Fruit fly (Drosophila melanogaster) whole organism, prepupa: ENCODE results near the gene TwdlX.

Experiments used
- Blimp-1 ChIP-seq: fragments of 200-800 bp; sonication (Bioruptor generic); optimal IDR thresholded peaks from 3 replicates; lab custom pipeline; 2017; ENCODE audit warnings: missing biosample characterization, missing genetic modification characterization, mild to moderate bottlenecking, moderate library complexity, missing genetic modification reagents
- CG10669 ChIP-seq: fragments of 200-800 bp; sonication (Bioruptor generic); optimal IDR thresholded peaks from 3 replicates; lab custom pipeline; 2018; ENCODE audit warnings: missing biosample characterization, mild to moderate bottlenecking, missing genetic modification characterization, moderate library complexity
- CG11762 ChIP-seq: fragments of 200-800 bp; sonication (Bioruptor generic); optimal IDR thresholded peaks from 3 replicates; lab custom pipeline; 2016; ENCODE audit warnings: missing biosample characterization, missing genetic modification characterization; ENCODE audit not compliant: insufficient read depth
- CG11902 ChIP-seq: fragments of 200-800 bp; sonication (Bioruptor generic); optimal IDR thresholded peaks from 3 replicates; lab custom pipeline; 2016; ENCODE audit warnings: missing biosample characterization, missing genetic modification characterization
- CG15336 ChIP-seq: fragments of 200-800 bp; sonication (Bioruptor generic); IDR thresholded peaks from 2 replicates; pipeline ENCODE4 v1.3.6; 2022; ENCODE audit warnings: missing biosample characterization, missing genetic modification characterization
- CG1621 ChIP-seq: fragments of 200-800 bp; sonication (Bioruptor generic); optimal IDR thresholded peaks from 3 replicates; lab custom pipeline; 2018; ENCODE audit warnings: missing biosample characterization, mild to moderate bottlenecking, missing genetic modification characterization
- CG3032 ChIP-seq: fragments of 200-800 bp; optimal IDR thresholded peaks from 2 replicates; lab custom pipeline; 2019; ENCODE audit warnings: missing biosample characterization, mild to moderate bottlenecking, missing genetic modification characterization, moderate library complexity
- CG31627 ChIP-seq: fragments of 200-800 bp; sonication (Bioruptor generic); optimal IDR thresholded peaks from 3 replicates; lab custom pipeline; 2016; ENCODE audit warnings: missing biosample characterization, missing genetic modification characterization
- CG32006 ChIP-seq: fragments of 200-800 bp; sonication (Bioruptor generic); optimal IDR thresholded peaks from 3 replicates; lab custom pipeline; 2017; ENCODE audit warnings: missing biosample characterization, mild to moderate bottlenecking, missing genetic modification characterization
- CG4318 ChIP-seq: fragments of 200-800 bp; sonication (Bioruptor generic); optimal IDR thresholded peaks from 3 replicates; lab custom pipeline; 2017; ENCODE audit warnings: missing biosample characterization, mild to moderate bottlenecking, missing genetic modification characterization
- CG6276 ChIP-seq: fragments of 200-800 bp; sonication (Bioruptor generic); optimal IDR thresholded peaks from 2 replicates; lab custom pipeline; 2017; ENCODE audit warnings: missing biosample characterization, mild to moderate bottlenecking, missing genetic modification characterization
- CG6792 ChIP-seq: fragments of 200-800 bp; sonication (Bioruptor generic); optimal IDR thresholded peaks from 3 replicates; lab custom pipeline; 2016; ENCODE audit warnings: missing biosample characterization, missing genetic modification characterization
- CG6808 ChIP-seq: fragments of 200-800 bp; sonication (Bioruptor generic); optimal IDR thresholded peaks from 3 replicates; lab custom pipeline; 2017; ENCODE audit warnings: missing biosample characterization, missing genetic modification characterization, mild to moderate bottlenecking, moderate library complexity, missing genetic modification reagents
- CG8119 ChIP-seq: fragments of 200-800 bp; sonication (Bioruptor generic); IDR thresholded peaks from 3 replicates; pipeline ENCODE4 v1.3.6; 2022; ENCODE audit warnings: missing biosample characterization, missing genetic modification characterization
- CG8319 ChIP-seq: fragments of 200-800 bp; sonication (Bioruptor generic); optimal IDR thresholded peaks from 3 replicates; lab custom pipeline; 2016; ENCODE audit warnings: missing biosample characterization, missing genetic modification characterization
- CG8632 ChIP-seq: fragments of 200-800 bp; sonication (Bioruptor generic); optimal IDR thresholded peaks from 3 replicates; lab custom pipeline; 2016; ENCODE audit warnings: missing biosample characterization, missing genetic modification characterization
- CG9139 ChIP-seq: fragments of 200-800 bp; sonication (Bioruptor generic); optimal IDR thresholded peaks from 3 replicates; lab custom pipeline; 2017; ENCODE audit warnings: missing biosample characterization, mild to moderate bottlenecking, missing genetic modification characterization
- Eip75B ChIP-seq: fragments of 200-800 bp; sonication (Bioruptor generic); optimal IDR thresholded peaks from 3 replicates; lab custom pipeline; 2016; ENCODE audit warnings: missing biosample characterization, missing genetic modification characterization
- Eip93F ChIP-seq: fragments of 200-800 bp; sonication (Bioruptor generic); optimal IDR thresholded peaks from 2 replicates; lab custom pipeline; 2016; ENCODE audit warnings: missing biosample characterization, mild to moderate bottlenecking, missing genetic modification characterization
- Ets21C ChIP-seq: fragments of 200-800 bp; sonication (Bioruptor generic); optimal IDR thresholded peaks from 3 replicates; lab custom pipeline; 2016; ENCODE audit warnings: missing biosample characterization, missing genetic modification characterization
- Ets96B ChIP-seq: fragments of 200-800 bp; optimal IDR thresholded peaks from 2 replicates; lab custom pipeline; 2019; ENCODE audit warnings: missing biosample characterization, mild to moderate bottlenecking, missing genetic modification characterization, moderate library complexity
- Gug ChIP-seq: fragments of 200-800 bp; sonication (Bioruptor generic); IDR thresholded peaks from 2 replicates; pipeline ENCODE4 v1.3.6; 2022; ENCODE audit warnings: missing biosample characterization, missing genetic modification characterization
- Hr39 ChIP-seq: fragments of 200-800 bp; sonication (Bioruptor generic); optimal IDR thresholded peaks from 2 replicates; lab custom pipeline; 2016; ENCODE audit warnings: missing biosample characterization, missing genetic modification characterization
- Hr4 ChIP-seq: fragments of 200-800 bp; sonication (Bioruptor generic); optimal IDR thresholded peaks from 3 replicates; lab custom pipeline; 2016; ENCODE audit warnings: missing biosample characterization, missing genetic modification characterization
- Met ChIP-seq: fragments of 200-800 bp; sonication (Bioruptor generic); optimal IDR thresholded peaks from 3 replicates; lab custom pipeline; 2016; ENCODE audit warnings: missing biosample characterization, missing genetic modification characterization
- OdsH ChIP-seq: fragments of 200-800 bp; sonication (Bioruptor generic); optimal IDR thresholded peaks from 3 replicates; lab custom pipeline; 2016; ENCODE audit warnings: missing biosample characterization, missing genetic modification characterization
- Smox ChIP-seq: fragments of 200-800 bp; sonication (Bioruptor generic); optimal IDR thresholded peaks from 3 replicates; lab custom pipeline; 2016; ENCODE audit warnings: missing biosample characterization, missing genetic modification characterization
- Sox15 ChIP-seq: fragments of 200-800 bp; sonication (Bioruptor generic); optimal IDR thresholded peaks from 3 replicates; lab custom pipeline; 2016; ENCODE audit warnings: missing biosample characterization, missing genetic modification characterization
- acj6 ChIP-seq: fragments of 200-800 bp; sonication (Bioruptor generic); optimal IDR thresholded peaks from 3 replicates; lab custom pipeline; 2016; ENCODE audit warnings: missing biosample characterization, missing genetic modification characterization
- cyc ChIP-seq: fragments of 200-800 bp; sonication (Bioruptor generic); optimal IDR thresholded peaks from 3 replicates; lab custom pipeline; 2016; ENCODE audit warnings: missing biosample characterization, missing genetic modification characterization
- dac ChIP-seq: fragments of 200-800 bp; sonication (Bioruptor generic); optimal IDR thresholded peaks from 2 replicates; lab custom pipeline; 2017; ENCODE audit warnings: missing biosample characterization, mild to moderate bottlenecking, missing genetic modification characterization
- esn ChIP-seq: fragments of 200-800 bp; sonication (Bioruptor generic); optimal IDR thresholded peaks from 2 replicates; lab custom pipeline; 2016; ENCODE audit warnings: missing biosample characterization, mild to moderate bottlenecking, missing genetic modification characterization, moderate library complexity
- fd59A ChIP-seq: fragments of 200-800 bp; sonication (Bioruptor generic); optimal IDR thresholded peaks from 2 replicates; lab custom pipeline; 2017; ENCODE audit warnings: missing biosample characterization, mild to moderate bottlenecking, missing genetic modification characterization, missing genetic modification reagents
- fd85E ChIP-seq: fragments of 200-800 bp; sonication (Bioruptor generic); optimal IDR thresholded peaks from 3 replicates; lab custom pipeline; 2016; ENCODE audit warnings: missing biosample characterization, missing genetic modification characterization
- lz ChIP-seq: fragments of 200-800 bp; sonication (Bioruptor generic); optimal IDR thresholded peaks from 3 replicates; lab custom pipeline; 2016; ENCODE audit warnings: missing biosample characterization, missing genetic modification characterization
- net ChIP-seq: fragments of 200-800 bp; sonication (Bioruptor generic); optimal IDR thresholded peaks from 3 replicates; lab custom pipeline; 2016; ENCODE audit warnings: missing biosample characterization, missing genetic modification characterization
- salr ChIP-seq, 2 experiments: fragments of 200-800 bp; sonication (Bioruptor generic); optimal IDR thresholded peaks; 3 replicates each; lab custom pipeline; 2016 to 2018; ENCODE audit warnings: missing biosample characterization in 2 of 2, missing genetic modification characterization in 2 of 2, mild to moderate bottlenecking in 1 of 2
- spab ChIP-seq: fragments of 200-800 bp; sonication (Bioruptor generic); optimal IDR thresholded peaks from 2 replicates; lab custom pipeline; 2017; ENCODE audit warnings: missing biosample characterization, mild to moderate bottlenecking, missing genetic modification characterization, missing genetic modification reagents
- ss ChIP-seq, 2 experiments: fragments of 200-800 bp; sonication (Bioruptor generic); optimal IDR thresholded peaks; 2 replicates in 1 of 2; 3 replicates in 1 of 2; lab custom pipeline; 2017 to 2018; ENCODE audit warnings: mild to moderate bottlenecking in 2 of 2, missing biosample characterization in 2 of 2, missing genetic modification characterization in 2 of 2, moderate library complexity in 1 of 2
- svp ChIP-seq: fragments of 200-800 bp; sonication (Bioruptor generic); peaks from one replicate; lab custom pipeline; 2016; ENCODE audit warnings: missing biosample characterization, missing genetic modification characterization
- topi ChIP-seq: fragments of 200-800 bp; sonication (Bioruptor generic); optimal IDR thresholded peaks from 3 replicates; lab custom pipeline; 2016; ENCODE audit warnings: missing biosample characterization, missing genetic modification characterization

TwdlX gene

dm6 chrX:16723203-16724173, 7.4 kb upstream of the TwdlX start (continued):
- TF ChIP-seq CG4318 (GFP tag; lab: Kevin White, UChicago) (peak; percentile 68), CG31627 (GFP tag; lab: Kevin White, UChicago) (peak; percentile 76), fd59A (peak; percentile 20), Ets96B (tag; lab: Kevin White, UChicago) (peak; percentile 67), CG6808 (GFP tag; lab: Kevin White, UChicago) (peak; percentile 83), svp (GFP tag; lab: Kevin White, UChicago) (peak; percentile 72), spab (GFP tag; lab: Kevin White, UChicago) (peak; percentile 59), CG9139 (GFP tag; lab: Kevin White, UChicago) (peak; percentile 87), CG6792 (GFP tag; lab: Kevin White, UChicago) (peak; percentile 67), CG1621 (tag; lab: Kevin White, UChicago) (peak; percentile 69), Hr4 (GFP tag; lab: Kevin White, UChicago) (peak; percentile 74), ss (GFP tag; optimal IDR thresholded peaks at IDR 0.05; lab: Kevin White, UChicago) (peak; percentile 73 to 78), Met (GFP tag; lab: Kevin White, UChicago) (peak; percentile 48), CG8319 (GFP tag; lab: Kevin White, UChicago) (peak; percentile 13), CG32006 (GFP tag; lab: Kevin White, UChicago) (peak; percentile 82), salr (GFP tag; optimal IDR thresholded peaks at IDR 0.05; lab: Kevin White, UChicago) (peak; percentile 36 to 56), dac (GFP tag; lab: Kevin White, UChicago) (peak; percentile 55), Blimp-1 (GFP tag; lab: Kevin White, UChicago) (peak; percentile 16), lz (GFP tag; lab: Kevin White, UChicago) (peak; percentile 83), Hr39 (peak; percentile 69), CG8632 (GFP tag; lab: Kevin White, UChicago) (peak; percentile 66), Eip75B (GFP tag; lab: Kevin White, UChicago) (peak; percentile 27), cyc (GFP tag; lab: Kevin White, UChicago) (peak; percentile 50), topi (peak; percentile 73), Smox (peak; percentile 75), net (peak; percentile 69), Eip93F (GFP tag; lab: Kevin White, UChicago) (no peak), CG11902 (GFP tag; lab: Kevin White, UChicago) (no peak), fd85E (GFP tag; lab: Kevin White, UChicago) (no peak), esn (GFP tag; lab: Kevin White, UChicago) (peak; percentile 78), acj6 (peak; percentile 65), CG6276 (peak; percentile 66), Ets21C (peak; percentile 68), Gug (GFP tag; lab: Robert Waterston, UW) (peak; percentile 42), Sox15 (peak; percentile 34), CG8119 (GFP tag; lab: Robert Waterston, UW) (peak; percentile 85), CG11762 (GFP tag; lab: Kevin White, UChicago) (no peak), CG10669 (peak; percentile 38), OdsH (GFP tag; lab: Kevin White, UChicago) (peak; percentile 70), CG15336 (GFP tag; lab: Robert Waterston, UW) (peak; percentile 83), CG3032 (tag; lab: Kevin White, UChicago) (peak; percentile 67)
